Fruit fly (Drosophila melanogaster): ENCODE measurements around the gene CG17560.
A peak's percentile ranks its signal among the peaks of the same experiment; 100 is the strongest.

The CG17560 gene

dm6 chr3R:16655494-16656493 is 38.0 kb downstream of the CG17560 start, which contains the start of gene modSP (continued):
- TF ChIP-seq CG31388 (GFP tag; optimal IDR thresholded peaks at IDR 0.05) (no peak), fd96Cb (tag; optimal IDR thresholded peaks at IDR 0.05) (peak; percentile 24), ems (GFP tag; optimal IDR thresholded peaks at IDR 0.05) (peak; percentile 53), gro (GFP tag; optimal IDR thresholded peaks at IDR 0.05) (no peak), Ravus (GFP tag; IDR thresholded peaks at IDR 0.05) (no peak), CG4730 (GFP tag; IDR thresholded peaks at IDR 0.05) (no peak), rib (GFP tag; IDR thresholded peaks at IDR 0.05) (no peak), shn (GFP tag; optimal IDR thresholded peaks at IDR 0.05) (no peak), YL-1 (GFP tag; optimal IDR thresholded peaks at IDR 0.05) (no peak), Asciz (GFP tag; optimal IDR thresholded peaks at IDR 0.05) (no peak), CG30431 (GFP tag; optimal IDR thresholded peaks at IDR 0.05) (no peak), CG13424 (tag; optimal IDR thresholded peaks at IDR 0.05) (peak; percentile 12), Doc2 (GFP tag; IDR thresholded peaks at IDR 0.05) (no peak), prd (optimal IDR thresholded peaks at IDR 0.05) (no peak), prd (GFP tag; IDR thresholded peaks at IDR 0.05) (no peak), CG10979 (tag; optimal IDR thresholded peaks at IDR 0.05) (no peak), Optix (GFP tag; IDR thresholded peaks at IDR 0.05) (peak; percentile 28; the same call in 1 of the 3 replicates), Aef1 (GFP tag; IDR thresholded peaks at IDR 0.05) (no peak), exex (tag; optimal IDR thresholded peaks at IDR 0.05) (no peak), ttk (GFP tag; IDR thresholded peaks at IDR 0.05) (no peak; the same call in 1 of the 2 replicates), trh (GFP tag; optimal IDR thresholded peaks at IDR 0.05) (no peak), mirr (GFP tag; optimal IDR thresholded peaks at IDR 0.05) (no peak), gem (tag; optimal IDR thresholded peaks at IDR 0.05) (peak; percentile 55), CG8281 (tag; optimal IDR thresholded peaks at IDR 0.05) (peak; percentile 12), CG4707 (GFP tag; optimal IDR thresholded peaks at IDR 0.05) (no peak), Fer3 (tag; optimal IDR thresholded peaks at IDR 0.05) (peak; percentile 6), vvl (GFP tag; IDR thresholded peaks at IDR 0.05) (peak; percentile 61), Dbx (GFP tag; IDR thresholded peaks at IDR 0.05) (0 out of 3 replicates have a peak, but pooled peaks have one; percentile 31), CG10274 (GFP tag; optimal IDR thresholded peaks at IDR 0.05) (peak; percentile 82), CG6254 (GFP tag; optimal IDR thresholded peaks at IDR 0.05) (no peak), trem (tag; optimal IDR thresholded peaks at IDR 0.05) (peak; percentile 15), CG6854 (GFP tag; optimal IDR thresholded peaks at IDR 0.05) (no peak), CG8765 (GFP tag; IDR thresholded peaks at IDR 0.05) (no peak), D (optimal IDR thresholded peaks at IDR 0.05) (no peak), D (GFP tag; optimal IDR thresholded peaks at IDR 0.05) (no peak), CG6689 (GFP tag; IDR thresholded peaks at IDR 0.05) (no peak; the same call in 1 of the 2 replicates), CG3065 (GFP tag; optimal IDR thresholded peaks at IDR 0.05) (peak; percentile 67), danr (GFP tag; IDR thresholded peaks at IDR 0.05) (no peak), peb (GFP tag; IDR thresholded peaks at IDR 0.05) (no peak), CG17802 (tag; optimal IDR thresholded peaks at IDR 0.05) (no peak), CG8388 (GFP tag; optimal IDR thresholded peaks at IDR 0.05) (no peak), CG9437 (GFP tag; optimal IDR thresholded peaks at IDR 0.05) (peak; percentile 86), GATAe (GFP tag; conservative IDR thresholded peaks at IDR 0.05) (no peak), MBD-R2 (GFP tag; IDR thresholded peaks at IDR 0.05) (0 out of 2 replicates have a peak, but pooled peaks have one; percentile 23), CG16863 (GFP tag; optimal IDR thresholded peaks at IDR 0.05) (peak; percentile 10), CG17568 (GFP tag; optimal IDR thresholded peaks at IDR 0.05) (no peak), sens-2 (GFP tag; IDR thresholded peaks at IDR 0.05) (no peak), Dek (tag; optimal IDR thresholded peaks at IDR 0.05) (peak; percentile 4), NfI (GFP tag; optimal IDR thresholded peaks at IDR 0.05) (no peak), tgo (GFP tag; IDR thresholded peaks at IDR 0.05) (no peak)
